Worm (Caenorhabditis elegans): Measurements from ENCODE around the gene clec-82.

clec-82 gene

ce11 chrIV:2843882-2844281 is 8.4 kb downstream of the clec-82 start, which contains the start of gene Y54G2A.15:
Y54G2A.15 (minus strand) TSS chrIV:2843982.
- no peak for TF ChIP-seq ceh-14 (tag; optimal IDR thresholded peaks at IDR 0.05)
- TF ChIP-seq fax-1 (tag; optimal IDR thresholded peaks at IDR 0.05), result no peak

- no peak for TF ChIP-seq ceh-6 (GFP tag; optimal IDR thresholded peaks at IDR 0.05)
- TF ChIP-seq elt-4 (tag; optimal IDR thresholded peaks at IDR 0.05), result no peak
- TF ChIP-seq hlh-8 (tag; optimal IDR thresholded peaks at IDR 0.05), result no peak
- no peak for TF ChIP-seq che-1 (tag; optimal IDR thresholded peaks at IDR 0.05)
- TF ChIP-seq ahr-1 (tag; optimal IDR thresholded peaks at IDR 0.05), result no peak
- no peak for TF ChIP-seq ceh-22 (tag; optimal IDR thresholded peaks at IDR 0.05)
- no peak for TF ChIP-seq hlh-15 (tag; optimal IDR thresholded peaks at IDR 0.05)
- no peak for TF ChIP-seq pha-2 (tag; optimal IDR thresholded peaks at IDR 0.05)
- no peak for TF ChIP-seq syd-9 (tag; optimal IDR thresholded peaks at IDR 0.05)
- TF ChIP-seq dve-1 (tag; optimal IDR thresholded peaks at IDR 0.05), result no peak
- no peak for TF ChIP-seq hlh-30 (tag; optimal IDR thresholded peaks at IDR 0.05; ENCODE audit: insufficient read depth)
- TF ChIP-seq tbx-7 (tag; optimal IDR thresholded peaks at IDR 0.05), result no peak
- no peak for TF ChIP-seq lin-11 (tag; optimal IDR thresholded peaks at IDR 0.05)
- TF ChIP-seq zip-5 (tag; optimal IDR thresholded peaks at IDR 0.05), result no peak
- no peak for TF ChIP-seq sdc-2 (tag; optimal IDR thresholded peaks at IDR 0.05)
- TF ChIP-seq elt-2 (tag; optimal IDR thresholded peaks at IDR 0.05), result no peak
Measured at ce11 chrIV:2846264-2846663, 10.8 kb downstream of the clec-82 start, which contains the start of gene Y54G2A.40. Y54G2A.40 (plus strand) TSS chrIV:2846476.

- TF ChIP-seq C38D4.7 (GFP tag; optimal IDR thresholded peaks at IDR 0.05), result no peak
- TF ChIP-seq F13H6.1 (tag; optimal IDR thresholded peaks at IDR 0.05), result no peak
- TF ChIP-seq fkh-6 (tag; optimal IDR thresholded peaks at IDR 0.05), result no peak
- no peak for TF ChIP-seq pax-1 (tag; optimal IDR thresholded peaks at IDR 0.05)
Measured at ce11 chrIV:2849269-2849668, 13.8 kb downstream of the clec-82 start.

- no peak for TF ChIP-seq syd-9 (tag; optimal IDR thresholded peaks at IDR 0.05)
- TF ChIP-seq nfya-1 (tag; optimal IDR thresholded peaks at IDR 0.05), result no peak
- no peak for TF ChIP-seq hlh-13 (GFP tag; optimal IDR thresholded peaks at IDR 0.05)
- no peak for TF ChIP-seq K02D7.2 (tag; optimal IDR thresholded peaks at IDR 0.05)
- no peak for TF ChIP-seq odd-2 (tag; optimal IDR thresholded peaks at IDR 0.05)
- TF ChIP-seq pat-9 (tag; optimal IDR thresholded peaks at IDR 0.05), result no peak
- TF ChIP-seq ceh-9 (tag; optimal IDR thresholded peaks at IDR 0.05), result no peak
- no peak for TF ChIP-seq C08G9.2 (tag; optimal IDR thresholded peaks at IDR 0.05)
- TF ChIP-seq hlh-15 (tag; optimal IDR thresholded peaks at IDR 0.05), result no peak
- no peak for TF ChIP-seq pag-3 (tag; optimal IDR thresholded peaks at IDR 0.05; ENCODE audit: borderline replicate concordance)
- TF ChIP-seq sdc-2 (tag; optimal IDR thresholded peaks at IDR 0.05), result no peak
- no peak for TF ChIP-seq ceh-2 (tag; optimal IDR thresholded peaks at IDR 0.05)
- no peak for TF ChIP-seq ceh-6 (GFP tag; optimal IDR thresholded peaks at IDR 0.05)
- no peak for TF ChIP-seq pax-1 (tag; optimal IDR thresholded peaks at IDR 0.05)
- TF ChIP-seq ceh-22 (tag; optimal IDR thresholded peaks at IDR 0.05), result no peak
- TF ChIP-seq tbx-7 (tag; optimal IDR thresholded peaks at IDR 0.05), result no peak
- TF ChIP-seq eyg-1 (tag; optimal IDR thresholded peaks at IDR 0.05), result no peak
- TF ChIP-seq ahr-1 (tag; optimal IDR thresholded peaks at IDR 0.05), result no peak
- no peak for TF ChIP-seq Y22D7AL.16 (tag; optimal IDR thresholded peaks at IDR 0.05)
- no peak for TF ChIP-seq pha-2 (tag; optimal IDR thresholded peaks at IDR 0.05)
Measured at ce11 chrIV:2850586-2850985, 15.1 kb downstream of the clec-82 start, which contains the start of gene clec-85. clec-85 (plus strand) TSS chrIV:2850886.

ce11 chrIV:2851625-2852024 is 16.2 kb downstream of the clec-82 start:
- TF ChIP-seq tbx-7 (tag; optimal IDR thresholded peaks at IDR 0.05) (no peak), nfya-1 (tag; optimal IDR thresholded peaks at IDR 0.05) (no peak), hlh-6 (tag; optimal IDR thresholded peaks at IDR 0.05) (no peak), ztf-16 (tag; optimal IDR thresholded peaks at IDR 0.05) (no peak), ceh-2 (tag; optimal IDR thresholded peaks at IDR 0.05) (no peak), sox-2 (GFP tag; IDR thresholded peaks at IDR 0.05) (no peak), ceh-19 (GFP tag; optimal IDR thresholded peaks at IDR 0.05) (no peak), tbx-2 (tag; optimal IDR thresholded peaks at IDR 0.05) (no peak), rnt-1 (tag; optimal IDR thresholded peaks at IDR 0.05) (no peak), unc-42 (tag; optimal IDR thresholded peaks at IDR 0.05) (no peak), pha-2 (tag; optimal IDR thresholded peaks at IDR 0.05) (no peak), pros-1 (tag; optimal IDR thresholded peaks at IDR 0.05) (no peak), dmd-4 (tag; optimal IDR thresholded peaks at IDR 0.05; ENCODE audit: borderline replicate concordance) (no peak), ceh-18 (tag; optimal IDR thresholded peaks at IDR 0.05) (no peak), nhr-11 (tag; optimal IDR thresholded peaks at IDR 0.05) (no peak), C38D4.7 (GFP tag; optimal IDR thresholded peaks at IDR 0.05) (no peak), T23F11.4 (GFP tag; optimal IDR thresholded peaks at IDR 0.05) (no peak), ama-1 (optimal IDR thresholded peaks at IDR 0.05) (no peak), dve-1 (tag; optimal IDR thresholded peaks at IDR 0.05) (no peak)

Data from whole organism, late embryonic.